Worm (Caenorhabditis elegans) whole organism, L3 larva: ENCODE results near the gene nduf-2.2.

ENCODE experiments used
- ZK546.5 ChIP-seq: sonication (generic microtip); optimal IDR thresholded peaks from 2 replicates; lab custom pipeline; 2017; ENCODE audit warnings: missing biosample characterization, missing genetic modification characterization
- ama-1 ChIP-seq: fragments of 150-350 bp; optimal IDR thresholded peaks from 2 replicates; lab custom pipeline; 2018
- ceh-16 ChIP-seq: sonication (generic microtip); optimal IDR thresholded peaks from 2 replicates; lab custom pipeline; 2017; ENCODE audit warnings: missing biosample characterization, missing genetic modification characterization
- ceh-28 ChIP-seq: fragments of 150-350 bp; optimal IDR thresholded peaks from 2 replicates; lab custom pipeline; 2014; ENCODE audit warnings: missing biosample characterization, missing genetic modification reagents, missing genetic modification characterization
- ceh-82 ChIP-seq: fragments of 150-350 bp; optimal IDR thresholded peaks from 2 replicates; lab custom pipeline; 2014; ENCODE audit warnings: missing biosample characterization, missing genetic modification characterization
- daf-12 ChIP-seq: fragments of 150-350 bp; optimal IDR thresholded peaks from 2 replicates; lab custom pipeline; 2014; ENCODE audit warnings: missing biosample characterization, missing genetic modification reagents, missing genetic modification characterization
- egl-27 ChIP-seq: sonication (generic microtip); optimal IDR thresholded peaks from 4 replicates; lab custom pipeline; 2017; ENCODE audit warnings: missing biosample characterization, missing genetic modification reagents, missing genetic modification characterization
- egl-5 ChIP-seq: fragments of 150-350 bp; optimal IDR thresholded peaks from 2 replicates; lab custom pipeline; 2017; ENCODE audit warnings: missing biosample characterization, missing genetic modification reagents, missing genetic modification characterization, inconsistent platforms
- elt-1 ChIP-seq: fragments of 150-350 bp; optimal IDR thresholded peaks from 2 replicates; lab custom pipeline; 2014; ENCODE audit warnings: missing biosample characterization, missing genetic modification characterization
- elt-2 ChIP-seq: sonication (generic microtip); optimal IDR thresholded peaks from 2 replicates; lab custom pipeline; 2016; ENCODE audit warnings: missing genetic modification reagents, mild to moderate bottlenecking, missing genetic modification characterization, missing compliant biosample characterization
- elt-3 ChIP-seq, 3 experiments: fragments of 150-350 bp in 1 of 3; sonication (generic microtip) in 2 of 3; optimal IDR thresholded peaks; 2 replicates in 2 of 3; 4 replicates in 1 of 3; lab custom pipeline; 2014 to 2017; ENCODE audit warnings: missing biosample characterization in 3 of 3, missing genetic modification characterization in 3 of 3
- eor-1 ChIP-seq, 2 experiments: fragments of 150-350 bp; optimal IDR thresholded peaks; 2 replicates each; lab custom pipeline; 2014 to 2018; ENCODE audit warnings: missing biosample characterization in 2 of 2, missing genetic modification characterization in 2 of 2
- fkh-2 ChIP-seq: fragments of 150-350 bp; optimal IDR thresholded peaks from 2 replicates; lab custom pipeline; 2014; ENCODE audit warnings: missing biosample characterization, missing genetic modification reagents, missing genetic modification characterization
- hmg-11 ChIP-seq: sonication (generic microtip); optimal IDR thresholded peaks from 2 replicates; lab custom pipeline; 2016; ENCODE audit warnings: missing genetic modification characterization, missing compliant biosample characterization
- lin-39 ChIP-seq: fragments of 150-350 bp; optimal IDR thresholded peaks from 2 replicates; lab custom pipeline; 2018; ENCODE audit warnings: missing biosample characterization, missing genetic modification reagents, missing genetic modification characterization
- lsy-12 ChIP-seq: sonication (generic microtip); optimal IDR thresholded peaks from 2 replicates; lab custom pipeline; 2016; ENCODE audit warnings: mild to moderate bottlenecking, missing genetic modification characterization, missing compliant biosample characterization
- mml-1 ChIP-seq: fragments of 150-350 bp; sonication (generic microtip); optimal IDR thresholded peaks from 3 replicates; lab custom pipeline; 2014; ENCODE audit warnings: missing biosample characterization, missing genetic modification characterization
- nhr-12 ChIP-seq: fragments of 150-350 bp; optimal IDR thresholded peaks from 2 replicates; lab custom pipeline; 2014; ENCODE audit warnings: missing biosample characterization, missing genetic modification characterization
- nhr-23 ChIP-seq: fragments of 150-350 bp; optimal IDR thresholded peaks from 2 replicates; lab custom pipeline; 2014; ENCODE audit warnings: missing biosample characterization, missing genetic modification reagents, missing genetic modification characterization
- nhr-237 ChIP-seq: fragments of 150-350 bp; optimal IDR thresholded peaks from 2 replicates; lab custom pipeline; 2014; ENCODE audit warnings: missing biosample characterization, missing genetic modification characterization
- nhr-28 ChIP-seq: fragments of 150-350 bp; optimal IDR thresholded peaks from 2 replicates; lab custom pipeline; 2014; ENCODE audit warnings: missing biosample characterization, missing genetic modification characterization
- nhr-43 ChIP-seq: sonication (generic microtip); optimal IDR thresholded peaks from 2 replicates; lab custom pipeline; 2016; ENCODE audit warnings: mild to moderate bottlenecking, missing genetic modification characterization, missing compliant biosample characterization; ENCODE audit not compliant: poor library complexity, severe bottlenecking
- nhr-67 ChIP-seq: fragments of 150-350 bp; optimal IDR thresholded peaks from 2 replicates; lab custom pipeline; 2014; ENCODE audit warnings: missing biosample characterization, missing genetic modification characterization
- nhr-77 ChIP-seq: fragments of 150-350 bp; optimal IDR thresholded peaks from 2 replicates; lab custom pipeline; 2014; ENCODE audit warnings: missing biosample characterization, missing genetic modification characterization
- pha-4 ChIP-seq: fragments of 150-350 bp; optimal IDR thresholded peaks from 2 replicates; lab custom pipeline; 2014; ENCODE audit warnings: missing biosample characterization, missing genetic modification reagents, missing genetic modification characterization
- pqm-1 ChIP-seq: fragments of 150-350 bp; optimal IDR thresholded peaks from 2 replicates; lab custom pipeline; 2017; ENCODE audit warnings: missing biosample characterization, missing genetic modification characterization, inconsistent platforms
- sea-2 ChIP-seq: fragments of 150-350 bp; sonication (generic microtip); optimal IDR thresholded peaks from 4 replicates; lab custom pipeline; 2014; ENCODE audit warnings: missing biosample characterization, missing genetic modification reagents, missing genetic modification characterization
- snpc-4 ChIP-seq: fragments of 150-350 bp; optimal IDR thresholded peaks from 2 replicates; lab custom pipeline; 2014; ENCODE audit warnings: missing biosample characterization, missing genetic modification characterization
- tbx-2 ChIP-seq: sonication (generic microtip); optimal IDR thresholded peaks from 2 replicates; lab custom pipeline; 2016; ENCODE audit warnings: mild to moderate bottlenecking, missing genetic modification characterization, missing compliant biosample characterization
- zag-1 ChIP-seq: fragments of 150-350 bp; optimal IDR thresholded peaks from 2 replicates; lab custom pipeline; 2014; ENCODE audit warnings: missing biosample characterization, missing genetic modification characterization
- ztf-4 ChIP-seq: fragments of 150-350 bp; optimal IDR thresholded peaks from 2 replicates; lab custom pipeline; 2014; ENCODE audit warnings: missing biosample characterization, missing genetic modification characterization

nduf-2.2 gene

ce11 chrIII:6488916-6489315 is 23.9 kb downstream of the nduf-2.2 start (continued):
- TF ChIP-seq snpc-4 (tag; lab: Kevin White, UChicago) (peak; percentile 7), ceh-16 (tag; lab: Kevin White, UChicago) (no peak), daf-12 (tag; lab: Kevin White, UChicago) (no peak), eor-1 (tag; optimal IDR thresholded peaks at IDR 0.05; lab: Kevin White, UChicago) (no peak), ceh-82 (tag; lab: Kevin White, UChicago) (no peak), ama-1 (lab: Kevin White, UChicago) (no peak), nhr-43 (tag; lab: Kevin White, UChicago) (peak; percentile 24), elt-1 (tag; lab: Kevin White, UChicago) (no peak), nhr-23 (peak; percentile 41), egl-5 (tag; lab: Kevin White, UChicago) (no peak), ztf-4 (tag; lab: Kevin White, UChicago) (no peak), ceh-28 (tag; lab: Kevin White, UChicago) (no peak)

- no peak for TF ChIP-seq hmg-11 (tag; lab: Kevin White, UChicago)
- TF ChIP-seq nhr-28 (tag; lab: Kevin White, UChicago): no peak
- no peak for TF ChIP-seq nhr-77 (tag; lab: Kevin White, UChicago)
Measured at ce11 chrIII:6489493-6489892, 24.5 kb downstream of the nduf-2.2 start, which contains the start of gene rpt-3. TSS of gene rpt-3 (plus strand) at chrIII:6489793.

ce11 chrIII:6490989-6491388 is 26.0 kb downstream of the nduf-2.2 start:
- TF ChIP-seq daf-12 (tag; lab: Kevin White, UChicago): no peak
- no peak for TF ChIP-seq nhr-28 (tag; lab: Kevin White, UChicago)
- no peak for TF ChIP-seq zag-1 (tag; lab: Kevin White, UChicago)
- no peak for TF ChIP-seq nhr-237 (tag; lab: Kevin White, UChicago)
- TF ChIP-seq sea-2 (GFP tag; lab: Kevin White, UChicago): no peak
- no peak for TF ChIP-seq hmg-11 (tag; lab: Kevin White, UChicago)
- no peak for TF ChIP-seq ceh-16 (tag; lab: Kevin White, UChicago)
- TF ChIP-seq nhr-12 (tag; lab: Kevin White, UChicago): no peak
- no peak for TF ChIP-seq egl-5 (tag; lab: Kevin White, UChicago)
- no peak for TF ChIP-seq lsy-12 (tag; lab: Kevin White, UChicago)
- no peak for TF ChIP-seq pha-4 (tag; lab: Kevin White, UChicago)
- TF ChIP-seq elt-2 (tag; lab: Kevin White, UChicago): no peak
- no peak for TF ChIP-seq pqm-1 (tag; lab: Kevin White, UChicago)
- TF ChIP-seq nhr-67: no peak
- no peak for TF ChIP-seq egl-27 (tag; lab: Kevin White, UChicago)
- TF ChIP-seq ztf-4 (tag; lab: Kevin White, UChicago): no peak
- no peak for TF ChIP-seq ZK546.5
- TF ChIP-seq lin-39 (tag; lab: Kevin White, UChicago): no peak

ce11 chrIII:6492807-6493206 is 27.8 kb downstream of the nduf-2.2 start, which contains the start of gene srb-11:
TSS of gene srb-11 (minus strand) at chrIII:6492907.
- TF ChIP-seq elt-1 (tag; lab: Kevin White, UChicago) (no peak), ceh-28 (tag; lab: Kevin White, UChicago) (no peak), lsy-12 (tag; lab: Kevin White, UChicago) (no peak), ama-1 (lab: Kevin White, UChicago) (no peak), mml-1 (tag; lab: Kevin White, UChicago) (no peak), nhr-67 (no peak), ZK546.5 (no peak), ceh-82 (tag; lab: Kevin White, UChicago) (no peak), tbx-2 (no peak), fkh-2 (tag; lab: Kevin White, UChicago) (no peak)

ce11 chrIII:6495191-6495723 is 30.2 kb downstream of the nduf-2.2 start, which contains the start of gene F23F12.13:
TSS of gene F23F12.13 (plus strand) at chrIII:6495673.
- TF ChIP-seq nhr-12 (tag; lab: Kevin White, UChicago) (no peak), pha-4 (tag; lab: Kevin White, UChicago) (peak; percentile 23), pqm-1 (tag; lab: Kevin White, UChicago) (peak; percentile 77), elt-2 (tag; lab: Kevin White, UChicago) (peak; percentile 85), elt-3 (tag; optimal IDR thresholded peaks at IDR 0.05; lab: Kevin White, UChicago) (no peak)
- TF ChIP-seq, all 47 proteins: peak for 3
